Worm (Caenorhabditis elegans) whole organism, late embryonic: ENCODE data around the gene mstr-2.

ENCODE experiments used
- C08G9.2 ChIP-seq: sonication (generic microtip); optimal IDR thresholded peaks from 2 replicates; lab custom pipeline; 2016; ENCODE audit warnings: mild to moderate bottlenecking, missing genetic modification characterization, moderate library complexity, missing compliant biosample characterization
- K02D7.2 ChIP-seq: sonication (generic microtip); optimal IDR thresholded peaks from 2 replicates; lab custom pipeline; 2017; ENCODE audit warnings: mild to moderate bottlenecking, missing genetic modification characterization, missing compliant biosample characterization
- K09A11.1 ChIP-seq: sonication (generic microtip); optimal IDR thresholded peaks from 2 replicates; lab custom pipeline; 2017; ENCODE audit warnings: antibody characterized with exemption, mild to moderate bottlenecking, missing genetic modification characterization, missing compliant biosample characterization; ENCODE audit not compliant: insufficient read depth
- T23F11.4 ChIP-seq: fragments of 200-800 bp; sonication (Bioruptor generic); optimal IDR thresholded peaks from 2 replicates; lab custom pipeline; 2018; ENCODE audit warnings: mild to moderate bottlenecking, missing genetic modification characterization, missing compliant biosample characterization
- Y22D7AL.16 ChIP-seq: sonication (generic microtip); optimal IDR thresholded peaks from 2 replicates; lab custom pipeline; 2016; ENCODE audit warnings: missing genetic modification characterization, missing compliant biosample characterization
- ceh-14 ChIP-seq: sonication (generic microtip); optimal IDR thresholded peaks from 2 replicates; lab custom pipeline; 2016; ENCODE audit warnings: missing genotype, missing genetic modification characterization, missing compliant biosample characterization
- ceh-18 ChIP-seq: sonication (generic microtip); optimal IDR thresholded peaks from 2 replicates; lab custom pipeline; 2016; ENCODE audit warnings: missing genetic modification characterization, missing compliant biosample characterization
- ceh-19 ChIP-seq: fragments of 200-800 bp; sonication (Bioruptor generic); optimal IDR thresholded peaks from 2 replicates; lab custom pipeline; 2018; ENCODE audit warnings: mild to moderate bottlenecking, missing genetic modification characterization, missing compliant biosample characterization
- ceh-22 ChIP-seq: sonication (generic microtip); optimal IDR thresholded peaks from 2 replicates; lab custom pipeline; 2017; ENCODE audit warnings: missing biosample characterization, missing genetic modification characterization
- ceh-30 ChIP-seq: fragments of 150-350 bp; optimal IDR thresholded peaks from 2 replicates; lab custom pipeline; 2014; ENCODE audit warnings: missing biosample characterization, missing genetic modification characterization
- ceh-31 ChIP-seq: sonication (generic microtip); optimal IDR thresholded peaks from 2 replicates; lab custom pipeline; 2016; ENCODE audit warnings: missing genetic modification characterization, missing compliant biosample characterization
- ceh-48 ChIP-seq: sonication (generic microtip); optimal IDR thresholded peaks from 2 replicates; lab custom pipeline; 2016; ENCODE audit warnings: missing genetic modification characterization, inconsistent platforms, missing compliant biosample characterization
- che-1 ChIP-seq: sonication (generic microtip); optimal IDR thresholded peaks from 2 replicates; lab custom pipeline; 2016; ENCODE audit warnings: mild to moderate bottlenecking, missing genetic modification characterization, missing compliant biosample characterization
- elt-2 ChIP-seq: sonication (generic microtip); optimal IDR thresholded peaks from 2 replicates; lab custom pipeline; 2016; ENCODE audit warnings: missing genetic modification reagents, missing genetic modification characterization, missing compliant biosample characterization
- eyg-1 ChIP-seq: sonication (generic microtip); optimal IDR thresholded peaks from 2 replicates; lab custom pipeline; 2016; ENCODE audit warnings: missing genotype, missing genetic modification characterization, missing compliant biosample characterization
- fax-1 ChIP-seq: sonication (generic microtip); optimal IDR thresholded peaks from 2 replicates; lab custom pipeline; 2016; ENCODE audit warnings: missing genotype, missing genetic modification characterization, missing compliant biosample characterization
- fkh-10 ChIP-seq: fragments of 150-350 bp; optimal IDR thresholded peaks from 2 replicates; lab custom pipeline; 2014; ENCODE audit warnings: missing biosample characterization, missing genetic modification reagents, missing genetic modification characterization
- gmeb-2 ChIP-seq: sonication (generic microtip); optimal IDR thresholded peaks from 2 replicates; lab custom pipeline; 2016; ENCODE audit warnings: missing genetic modification characterization, inconsistent platforms, missing compliant biosample characterization
- hlh-30 ChIP-seq: sonication (generic microtip); optimal IDR thresholded peaks from 2 replicates; lab custom pipeline; 2017; ENCODE audit warnings: antibody characterized with exemption, missing genetic modification characterization, missing compliant biosample characterization; ENCODE audit not compliant: insufficient read depth
- hlh-8 ChIP-seq: sonication (generic microtip); optimal IDR thresholded peaks from 2 replicates; lab custom pipeline; 2016; ENCODE audit warnings: missing genotype, missing genetic modification characterization, missing compliant biosample characterization
- lin-11 ChIP-seq: fragments of 200-800 bp; sonication (Bioruptor generic); optimal IDR thresholded peaks from 2 replicates; lab custom pipeline; 2018; ENCODE audit warnings: mild to moderate bottlenecking, missing genetic modification characterization, missing compliant biosample characterization
- madf-2 ChIP-seq: sonication (generic microtip); optimal IDR thresholded peaks from 2 replicates; lab custom pipeline; 2017; ENCODE audit warnings: missing genetic modification characterization, missing compliant biosample characterization
- mec-3 ChIP-seq: sonication (generic microtip); optimal IDR thresholded peaks from 2 replicates; lab custom pipeline; 2016; ENCODE audit warnings: borderline replicate concordance, missing genetic modification characterization, missing compliant biosample characterization
- nfya-1 ChIP-seq: sonication (generic microtip); optimal IDR thresholded peaks from 2 replicates; lab custom pipeline; 2017; ENCODE audit warnings: missing genetic modification characterization, mild to moderate bottlenecking, missing compliant biosample characterization, antibody characterized with exemption, moderate library complexity
- nhr-11 ChIP-seq: fragments of 150-350 bp; optimal IDR thresholded peaks from 2 replicates; lab custom pipeline; 2014; ENCODE audit warnings: missing biosample characterization, missing genetic modification characterization
- nhr-232 ChIP-seq: sonication (generic microtip); optimal IDR thresholded peaks from 2 replicates; lab custom pipeline; 2016; ENCODE audit warnings: missing genetic modification characterization, missing compliant biosample characterization
- npax-4 ChIP-seq: sonication (generic microtip); optimal IDR thresholded peaks from 2 replicates; lab custom pipeline; 2016; ENCODE audit warnings: missing genetic modification characterization, missing compliant biosample characterization
- pat-9 ChIP-seq: fragments of 200-800 bp; sonication (Bioruptor generic); optimal IDR thresholded peaks from 2 replicates; lab custom pipeline; 2018; ENCODE audit warnings: mild to moderate bottlenecking, missing genetic modification characterization, moderate library complexity, missing compliant biosample characterization
- pax-1 ChIP-seq: fragments of 150-350 bp; optimal IDR thresholded peaks from 2 replicates; lab custom pipeline; 2014; ENCODE audit warnings: missing biosample characterization, missing genetic modification characterization
- pha-2 ChIP-seq: sonication (generic microtip); optimal IDR thresholded peaks from 2 replicates; lab custom pipeline; 2017; ENCODE audit warnings: mild to moderate bottlenecking, missing genetic modification characterization, missing compliant biosample characterization
- pha-4 ChIP-seq: fragments of 150-350 bp; optimal IDR thresholded peaks from 2 replicates; lab custom pipeline; 2018; ENCODE audit warnings: missing biosample characterization, missing genetic modification reagents, missing genetic modification characterization
- pqm-1 ChIP-seq: sonication (generic microtip); optimal IDR thresholded peaks from 2 replicates; lab custom pipeline; 2016; ENCODE audit warnings: missing genetic modification characterization, missing compliant biosample characterization
- pros-1 ChIP-seq: fragments of 150-350 bp; optimal IDR thresholded peaks from 2 replicates; lab custom pipeline; 2014; ENCODE audit warnings: missing biosample characterization, missing genetic modification reagents, missing genetic modification characterization
- rnt-1 ChIP-seq: sonication (generic microtip); optimal IDR thresholded peaks from 2 replicates; lab custom pipeline; 2016; ENCODE audit warnings: missing genetic modification characterization, missing compliant biosample characterization
- sox-2 ChIP-seq: fragments of 200-800 bp; sonication (Bioruptor generic); IDR thresholded peaks from 2 replicates; pipeline ENCODE4 v1.3.6; 2022; ENCODE audit warnings: missing genetic modification reagents, missing genetic modification characterization, missing compliant biosample characterization
- unc-3 ChIP-seq, 2 experiments: fragments of 200-800 bp in 1 of 2; sonication (Bioruptor generic) in 1 of 2; sonication (generic microtip) in 1 of 2; conservative IDR thresholded peaks in 1 of 2; optimal IDR thresholded peaks in 1 of 2; 2 replicates each; pipeline versions ENCODE4 v1.3.6 to Lab custom; 2016 to 2022; ENCODE audit warnings: missing compliant biosample characterization in 2 of 2, missing genetic modification characterization in 2 of 2, missing genetic modification reagents in 1 of 2
- unc-42 ChIP-seq: sonication (generic microtip); optimal IDR thresholded peaks from 2 replicates; lab custom pipeline; 2016; ENCODE audit warnings: missing genotype, missing genetic modification characterization, missing compliant biosample characterization
- ztf-16 ChIP-seq: sonication (generic microtip); optimal IDR thresholded peaks from 2 replicates; lab custom pipeline; 2017; ENCODE audit warnings: missing genetic modification characterization, missing compliant biosample characterization

The mstr-2 gene

ce11 chrIII:4506140-4506539 is 37.2 kb downstream of the mstr-2 start:
- TF ChIP-seq nhr-232 (no peak), elt-2 (tag; lab: Kevin White, UChicago) (peak; percentile 89)

ce11 chrIII:4506590-4507128 is 37.7 kb downstream of the mstr-2 start:
- TF ChIP-seq pax-1 (tag; lab: Kevin White, UChicago) (no peak), mec-3 (tag; lab: Kevin White, UChicago) (no peak), madf-2 (tag; lab: Kevin White, UChicago) (no peak), ztf-16 (no peak)

ce11 chrIII:4508064-4508905 is 39.4 kb downstream of the mstr-2 start, which contains the start of the genes cct-5 and F25F2.1:
TSS of gene cct-5 (minus strand) at chrIII:4508114.
TSS of gene F25F2.1 (plus strand) at chrIII:4508855.
- TF ChIP-seq nhr-232 (no peak), nhr-11 (tag; lab: Kevin White, UChicago) (no peak), T23F11.4 (GFP tag; lab: Kevin White, UChicago) (no peak), npax-4 (tag; lab: Kevin White, UChicago) (no peak), gmeb-2 (tag; lab: Kevin White, UChicago) (no peak), C08G9.2 (no peak), ceh-22 (no peak), nfya-1 (peak; percentile 60), ceh-14 (tag; lab: Kevin White, UChicago) (no peak), ceh-18 (tag; lab: Kevin White, UChicago) (no peak), unc-42 (tag; lab: Kevin White, UChicago) (no peak), pax-1 (tag; lab: Kevin White, UChicago) (peak; percentile 2), che-1 (tag; lab: Kevin White, UChicago) (no peak), lin-11 (tag; lab: Kevin White, UChicago) (no peak), pha-2 (tag; lab: Kevin White, UChicago) (no peak), rnt-1 (tag; lab: Kevin White, UChicago) (peak; percentile 38), hlh-30 (tag; lab: Kevin White, UChicago) (peak; percentile 40), ceh-30 (tag; lab: Kevin White, UChicago) (no peak), sox-2 (GFP tag; lab: Robert Waterston, UW) (no peak), mec-3 (tag; lab: Kevin White, UChicago) (no peak), ceh-31 (tag; lab: Kevin White, UChicago) (peak; percentile 4), ceh-19 (no peak), K09A11.1 (peak; percentile 0), ceh-48 (no peak), Y22D7AL.16 (tag; lab: Kevin White, UChicago) (no peak), pat-9 (tag; lab: Kevin White, UChicago) (peak; percentile 32), pha-4 (no peak), elt-2 (tag; lab: Kevin White, UChicago) (no peak), unc-3 (GFP tag; conservative IDR thresholded peaks at IDR 0.05; lab: Robert Waterston, UW) (no peak), unc-3 (tag; optimal IDR thresholded peaks at IDR 0.05; lab: Kevin White, UChicago) (no peak), madf-2 (tag; lab: Kevin White, UChicago) (no peak), eyg-1 (tag; lab: Kevin White, UChicago) (no peak), fax-1 (no peak), pqm-1 (tag; lab: Kevin White, UChicago) (no peak), hlh-8 (tag; lab: Kevin White, UChicago) (no peak), K02D7.2 (no peak), fkh-10 (GFP tag; lab: Kevin White, UChicago) (no peak), pros-1 (tag; lab: Kevin White, UChicago) (no peak)
